Worm (Caenorhabditis elegans): Measurements from ENCODE around the gene fbl-1.

Gene fbl-1

ce11 chrIV:9540342-9540856, at the start of gene fbl-1:
fbl-1 (plus strand) TSS chrIV:9540806.
- TF ChIP-seq drap-1 (GFP tag; optimal IDR thresholded peaks at IDR 0.05) (no peak), lsy-2 (tag; optimal IDR thresholded peaks at IDR 0.05) (no peak), tbx-8 (GFP tag; optimal IDR thresholded peaks at IDR 0.05) (no peak), nhr-76 (tag; optimal IDR thresholded peaks at IDR 0.05) (no peak), ham-2 (GFP tag; optimal IDR thresholded peaks at IDR 0.05) (no peak), hlh-1 (tag; optimal IDR thresholded peaks at IDR 0.05) (no peak), ceh-39 (tag; optimal IDR thresholded peaks at IDR 0.05) (no peak), M03D4.4 (tag; optimal IDR thresholded peaks at IDR 0.05) (no peak), elt-3 (tag; optimal IDR thresholded peaks at IDR 0.05) (no peak), elt-1 (tag; optimal IDR thresholded peaks at IDR 0.05; ENCODE audit: borderline replicate concordance, insufficient read depth) (no peak), cnd-1 (tag; optimal IDR thresholded peaks at IDR 0.05) (no peak), unc-120 (tag; optimal IDR thresholded peaks at IDR 0.05; ENCODE audit: poor library complexity, severe bottlenecking) (no peak), lin-13 (tag; optimal IDR thresholded peaks at IDR 0.05) (no peak), zip-8 (tag; optimal IDR thresholded peaks at IDR 0.05) (no peak)

ce11 chrIV:9496306-9496705, 44.3 kb upstream of the fbl-1 start, which contains the start of gene sru-3:
sru-3 (plus strand) TSS chrIV:9496606.
- TF ChIP-seq snpc-4 (tag; optimal IDR thresholded peaks at IDR 0.05) (no peak), M03D4.4 (tag; optimal IDR thresholded peaks at IDR 0.05) (no peak), flh-1 (GFP tag; optimal IDR thresholded peaks at IDR 0.05) (no peak), nhr-2 (tag; optimal IDR thresholded peaks at IDR 0.05) (no peak), zip-8 (tag; optimal IDR thresholded peaks at IDR 0.05) (no peak), ztf-11 (tag; optimal IDR thresholded peaks at IDR 0.05) (no peak), sem-2 (GFP tag; optimal IDR thresholded peaks at IDR 0.05) (no peak), nhr-28 (tag; optimal IDR thresholded peaks at IDR 0.05) (no peak), mab-5 (tag; optimal IDR thresholded peaks at IDR 0.05) (no peak), lin-32 (GFP tag; optimal IDR thresholded peaks at IDR 0.05) (no peak), bed-3 (GFP tag; optimal IDR thresholded peaks at IDR 0.05) (no peak)

- TF ChIP-seq nhr-28 (tag; optimal IDR thresholded peaks at IDR 0.05) (no peak), pha-4 (tag; optimal IDR thresholded peaks at IDR 0.05) (no peak), mab-5 (tag; optimal IDR thresholded peaks at IDR 0.05) (no peak), nhr-2 (tag; optimal IDR thresholded peaks at IDR 0.05) (no peak), blmp-1 (tag; optimal IDR thresholded peaks at IDR 0.05) (no peak), sem-2 (GFP tag; optimal IDR thresholded peaks at IDR 0.05) (no peak), ces-1 (GFP tag; optimal IDR thresholded peaks at IDR 0.05) (no peak), ham-2 (GFP tag; optimal IDR thresholded peaks at IDR 0.05) (no peak), ceh-39 (tag; optimal IDR thresholded peaks at IDR 0.05) (no peak), lin-32 (GFP tag; optimal IDR thresholded peaks at IDR 0.05) (no peak), nhr-76 (tag; optimal IDR thresholded peaks at IDR 0.05) (no peak), elt-3 (tag; optimal IDR thresholded peaks at IDR 0.05) (no peak), unc-39 (tag; optimal IDR thresholded peaks at IDR 0.05) (no peak), M03D4.4 (tag; optimal IDR thresholded peaks at IDR 0.05) (no peak), elt-1 (tag; optimal IDR thresholded peaks at IDR 0.05; ENCODE audit: borderline replicate concordance, insufficient read depth) (no peak), unc-62 (GFP tag; optimal IDR thresholded peaks at IDR 0.05) (no peak), nhr-12 (tag; optimal IDR thresholded peaks at IDR 0.05) (no peak)
These were observed 42.5 kb upstream of the fbl-1 start, which contains the start of gene sru-4 for ce11 chrIV:9498088-9498487. sru-4 (plus strand) TSS chrIV:9498388.

ce11 chrIV:9499636-9500035, 41.0 kb upstream of the fbl-1 start:
- no peak for TF ChIP-seq tbx-8 (GFP tag; optimal IDR thresholded peaks at IDR 0.05)
- no peak for TF ChIP-seq sem-2 (GFP tag; optimal IDR thresholded peaks at IDR 0.05)
- TF ChIP-seq nhr-2 (tag; optimal IDR thresholded peaks at IDR 0.05) = no peak
- no peak for TF ChIP-seq elt-1 (tag; optimal IDR thresholded peaks at IDR 0.05; ENCODE audit: borderline replicate concordance, insufficient read depth)
- TF ChIP-seq mls-2 (tag; optimal IDR thresholded peaks at IDR 0.05) = no peak
- TF ChIP-seq unc-120 (tag; optimal IDR thresholded peaks at IDR 0.05; ENCODE audit: poor library complexity, severe bottlenecking) = no peak
- no peak for TF ChIP-seq ces-1 (GFP tag; optimal IDR thresholded peaks at IDR 0.05)
- TF ChIP-seq snpc-4 (tag; optimal IDR thresholded peaks at IDR 0.05) = no peak
- no peak for TF ChIP-seq ztf-11 (tag; optimal IDR thresholded peaks at IDR 0.05)
- TF ChIP-seq hlh-1 (tag; optimal IDR thresholded peaks at IDR 0.05) = no peak
- no peak for TF ChIP-seq lin-32 (GFP tag; optimal IDR thresholded peaks at IDR 0.05)

- TF ChIP-seq nhr-12 (tag; optimal IDR thresholded peaks at IDR 0.05) = no peak
- no peak for TF ChIP-seq lsy-2 (tag; optimal IDR thresholded peaks at IDR 0.05)
- no peak for TF ChIP-seq snpc-4 (tag; optimal IDR thresholded peaks at IDR 0.05)
- no peak for TF ChIP-seq nhr-28 (tag; optimal IDR thresholded peaks at IDR 0.05)
- no peak for TF ChIP-seq ceh-83 (GFP tag; optimal IDR thresholded peaks at IDR 0.05)
- TF ChIP-seq mep-1 (tag; optimal IDR thresholded peaks at IDR 0.05) = no peak
- TF ChIP-seq unc-62 (GFP tag; optimal IDR thresholded peaks at IDR 0.05) = no peak
- TF ChIP-seq blmp-1 (tag; optimal IDR thresholded peaks at IDR 0.05) = no peak
- TF ChIP-seq bed-3 (GFP tag; optimal IDR thresholded peaks at IDR 0.05) = no peak
- TF ChIP-seq ces-1 (GFP tag; optimal IDR thresholded peaks at IDR 0.05) = no peak
- TF ChIP-seq nhr-2 (tag; optimal IDR thresholded peaks at IDR 0.05) = no peak
- TF ChIP-seq cnd-1 (tag; optimal IDR thresholded peaks at IDR 0.05) = no peak
- no peak for TF ChIP-seq ceh-39 (tag; optimal IDR thresholded peaks at IDR 0.05)
- TF ChIP-seq pha-4 (tag; optimal IDR thresholded peaks at IDR 0.05) = no peak
These were observed 40.5 kb upstream of the fbl-1 start, which contains the start of gene ugt-21 for ce11 chrIV:9500100-9500499. ugt-21 (plus strand) TSS chrIV:9500311.
